Worm (Caenorhabditis elegans): ENCODE results near the gene twk-34.

twk-34 gene

DNA sequence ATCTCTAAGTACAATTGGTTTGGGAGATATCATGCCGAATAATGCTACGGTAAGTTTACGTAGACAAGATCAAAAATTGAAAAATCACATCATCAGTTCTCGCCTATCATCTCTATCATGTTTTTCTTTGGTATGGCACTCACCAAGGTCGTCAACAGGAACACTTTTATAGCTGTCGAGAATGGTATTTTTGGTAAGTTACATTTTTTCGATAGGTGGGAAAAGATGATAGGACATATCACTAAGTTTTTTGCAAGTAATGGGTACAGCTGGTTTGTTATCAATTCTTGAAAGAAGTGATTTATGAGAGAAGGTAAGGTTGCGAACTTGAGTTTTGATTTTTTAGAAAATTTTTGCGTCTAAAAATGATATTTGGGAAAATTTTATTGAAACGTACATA, 3.2 kb downstream of the twk-34 start:
- TF ChIP-seq mep-1 (tag; optimal IDR thresholded peaks at IDR 0.05) (no peak), elt-3 (tag; optimal IDR thresholded peaks at IDR 0.05) (no peak), ceh-43 (GFP tag; optimal IDR thresholded peaks at IDR 0.05) (no peak), bed-3 (GFP tag; optimal IDR thresholded peaks at IDR 0.05) (no peak), tbx-8 (GFP tag; optimal IDR thresholded peaks at IDR 0.05) (no peak), sptf-1 (tag; optimal IDR thresholded peaks at IDR 0.05) (no peak), nhr-2 (tag; optimal IDR thresholded peaks at IDR 0.05) (no peak), hlh-1 (tag; optimal IDR thresholded peaks at IDR 0.05) (no peak), ceh-39 (tag; optimal IDR thresholded peaks at IDR 0.05) (no peak), cnd-1 (tag; optimal IDR thresholded peaks at IDR 0.05) (no peak), lin-13 (tag; optimal IDR thresholded peaks at IDR 0.05) (no peak), snpc-4 (tag; optimal IDR thresholded peaks at IDR 0.05) (no peak), unc-62 (GFP tag; optimal IDR thresholded peaks at IDR 0.05) (no peak), ztf-11 (tag; optimal IDR thresholded peaks at IDR 0.05) (no peak), nhr-76 (tag; optimal IDR thresholded peaks at IDR 0.05) (no peak)

DNA sequence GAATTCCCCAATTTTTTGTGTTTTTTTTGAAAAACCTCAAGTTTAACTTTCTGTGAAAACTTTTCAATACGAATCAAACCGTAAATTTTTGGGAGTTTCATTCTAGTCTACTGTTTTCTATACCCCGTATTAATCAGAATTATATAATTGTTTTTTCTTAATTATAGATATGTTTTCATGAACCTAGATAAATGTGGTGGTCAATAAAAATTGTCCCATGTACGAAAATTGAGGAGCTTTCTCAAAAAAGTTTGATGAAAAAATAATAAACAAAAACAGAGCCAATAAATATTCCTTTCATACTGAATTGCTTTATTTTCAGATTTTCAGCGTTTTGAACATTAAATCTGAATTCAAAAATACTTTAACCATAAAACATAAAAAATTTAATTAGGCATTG, 5.6 kb downstream of the twk-34 start, which contains the start of gene Y6E2A.1:
Gene Y6E2A.1, minus strand, starts transcription at position 101 of the 400 bp plus-strand sequence.
- TF ChIP-seq zip-8 (tag; optimal IDR thresholded peaks at IDR 0.05): no peak

DNA sequence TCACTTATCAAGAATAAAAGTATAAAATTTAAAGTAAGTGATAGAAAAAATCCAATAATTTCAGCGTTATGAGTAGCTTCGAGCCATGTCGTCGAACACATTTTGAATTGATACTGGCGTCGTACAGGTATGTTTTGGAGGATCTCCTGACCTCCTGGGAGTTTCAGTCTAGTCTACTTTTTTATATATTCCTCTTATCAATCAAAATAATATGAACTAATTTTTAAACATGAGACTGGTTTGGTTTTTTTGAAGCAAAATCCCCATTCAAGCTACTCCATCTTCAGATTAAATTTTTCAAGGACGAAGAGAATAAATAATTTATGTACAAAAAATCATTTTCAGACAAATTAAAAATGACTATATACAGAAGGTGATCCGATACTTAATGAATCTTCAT, 7.1 kb downstream of the twk-34 start, which contains the start of gene str-101:
Gene str-101, minus strand, starts transcription at position 101 of the 400 bp plus-strand sequence.
- TF ChIP-seq unc-39 (tag; optimal IDR thresholded peaks at IDR 0.05) (no peak), ham-2 (GFP tag; optimal IDR thresholded peaks at IDR 0.05) (no peak), elt-1 (tag; optimal IDR thresholded peaks at IDR 0.05; ENCODE audit: borderline replicate concordance, insufficient read depth) (no peak), blmp-1 (tag; optimal IDR thresholded peaks at IDR 0.05) (no peak), cnd-1 (tag; optimal IDR thresholded peaks at IDR 0.05) (no peak), hlh-1 (tag; optimal IDR thresholded peaks at IDR 0.05) (no peak), mep-1 (tag; optimal IDR thresholded peaks at IDR 0.05) (no peak), mab-5 (tag; optimal IDR thresholded peaks at IDR 0.05) (no peak), nhr-237 (tag; optimal IDR thresholded peaks at IDR 0.05) (no peak), zip-8 (tag; optimal IDR thresholded peaks at IDR 0.05) (no peak), ceh-39 (tag; optimal IDR thresholded peaks at IDR 0.05) (no peak)

ce11 chrV:15712385-15712784, 7.6 kb downstream of the twk-34 start:
- TF ChIP-seq drap-1 (GFP tag; optimal IDR thresholded peaks at IDR 0.05): no peak
- TF ChIP-seq elt-1 (tag; optimal IDR thresholded peaks at IDR 0.05; ENCODE audit: borderline replicate concordance, insufficient read depth): no peak
- no peak for TF ChIP-seq nhr-76 (tag; optimal IDR thresholded peaks at IDR 0.05)
- no peak for TF ChIP-seq snpc-4 (tag; optimal IDR thresholded peaks at IDR 0.05)
- TF ChIP-seq mab-5 (tag; optimal IDR thresholded peaks at IDR 0.05): no peak
- no peak for TF ChIP-seq nhr-28 (tag; optimal IDR thresholded peaks at IDR 0.05)
- TF ChIP-seq pha-4 (tag; optimal IDR thresholded peaks at IDR 0.05): no peak
- no peak for TF ChIP-seq unc-120 (tag; optimal IDR thresholded peaks at IDR 0.05; ENCODE audit: poor library complexity, severe bottlenecking)
- no peak for TF ChIP-seq sem-2 (GFP tag; optimal IDR thresholded peaks at IDR 0.05)
- no peak for TF ChIP-seq lsy-2 (tag; optimal IDR thresholded peaks at IDR 0.05)

- TF ChIP-seq ceh-43 (GFP tag; optimal IDR thresholded peaks at IDR 0.05) (no peak), sptf-1 (tag; optimal IDR thresholded peaks at IDR 0.05) (no peak), lin-13 (tag; optimal IDR thresholded peaks at IDR 0.05) (no peak), nhr-12 (tag; optimal IDR thresholded peaks at IDR 0.05) (no peak), elt-3 (tag; optimal IDR thresholded peaks at IDR 0.05) (no peak), hlh-1 (tag; optimal IDR thresholded peaks at IDR 0.05) (no peak), ham-2 (GFP tag; optimal IDR thresholded peaks at IDR 0.05) (no peak), nhr-76 (tag; optimal IDR thresholded peaks at IDR 0.05) (no peak), nhr-2 (tag; optimal IDR thresholded peaks at IDR 0.05) (no peak), mep-1 (tag; optimal IDR thresholded peaks at IDR 0.05) (no peak), blmp-1 (tag; optimal IDR thresholded peaks at IDR 0.05) (no peak), flh-1 (GFP tag; optimal IDR thresholded peaks at IDR 0.05) (no peak), mab-5 (tag; optimal IDR thresholded peaks at IDR 0.05) (no peak), bed-3 (GFP tag; optimal IDR thresholded peaks at IDR 0.05) (no peak), cnd-1 (tag; optimal IDR thresholded peaks at IDR 0.05) (no peak)
Observed at ce11 chrV:15715636-15716035, 10.9 kb downstream of the twk-34 start.

DNA sequence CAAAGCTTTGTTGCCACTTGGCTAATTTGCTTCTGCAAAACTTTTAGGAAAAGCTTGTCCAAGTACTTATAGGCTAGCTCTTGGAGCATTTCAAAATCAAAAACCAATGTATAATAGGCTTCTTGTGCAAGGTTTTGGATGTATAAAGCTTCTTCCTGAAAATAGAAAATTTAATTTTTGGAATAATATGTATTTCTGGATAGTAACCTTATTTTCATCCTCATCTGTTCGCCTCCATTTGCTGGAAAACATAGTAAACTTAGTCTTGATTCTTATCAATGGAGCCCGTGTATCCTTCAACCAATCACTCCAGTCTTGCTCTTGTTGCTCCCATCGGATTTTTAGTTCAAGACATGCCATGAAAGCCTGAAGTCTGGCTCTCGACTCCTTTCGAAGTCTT, 11.9 kb downstream of the twk-34 start, which contains the start of gene Y6E2A.4:
Gene Y6E2A.4, minus strand, starts transcription at position 101 of the 400 bp plus-strand sequence.
- TF ChIP-seq hlh-1 (tag; optimal IDR thresholded peaks at IDR 0.05): no peak
- no peak for TF ChIP-seq nhr-237 (tag; optimal IDR thresholded peaks at IDR 0.05)
- no peak for TF ChIP-seq unc-39 (tag; optimal IDR thresholded peaks at IDR 0.05)
- TF ChIP-seq mab-5 (tag; optimal IDR thresholded peaks at IDR 0.05): no peak
- no peak for TF ChIP-seq lin-13 (tag; optimal IDR thresholded peaks at IDR 0.05)
- TF ChIP-seq nhr-28 (tag; optimal IDR thresholded peaks at IDR 0.05): no peak
- TF ChIP-seq snpc-4 (tag; optimal IDR thresholded peaks at IDR 0.05): no peak
- no peak for TF ChIP-seq ztf-11 (tag; optimal IDR thresholded peaks at IDR 0.05)
